Fruit fly (Drosophila melanogaster) S2 (cell line): ENCODE results near the gene svp.

ENCODE experiments used
- CG8478 ChIP-seq: fragments of >200 bp; optimal IDR thresholded peaks from 2 replicates; lab custom pipeline; 2018
- CTCF ChIP-seq, 2 experiments: fragments of >200 bp; optimal IDR thresholded peaks; 2 replicates each; lab custom pipeline; 2018

dm6 chr3R:12280729-12281342 is 22.3 kb downstream of the svp start:
- TF ChIP-seq CTCF (optimal IDR thresholded peaks at IDR 0.05; lab: Kevin White, UChicago) (peak; percentile 44 to 60), CG8478 (no peak)
